Fruit fly (Drosophila melanogaster) S2 (cell line): Measurements from ENCODE around the gene Naam.

Source experiments
- CG8478 ChIP-seq: fragments of >200 bp; optimal IDR thresholded peaks from 2 replicates; lab custom pipeline; 2018
- CTCF ChIP-seq, 2 experiments: fragments of >200 bp; optimal IDR thresholded peaks; 2 replicates each; lab custom pipeline; 2018

- TF ChIP-seq CG8478 (no peak), CTCF (optimal IDR thresholded peaks at IDR 0.05; lab: Kevin White, UChicago) (no peak)
Measured at dm6 chr3R:19624482-19624881, 46.8 kb upstream of the Naam start.
